Fruit fly (Drosophila melanogaster) whole organism, embryonic: Measurements from ENCODE around the gene CG5810.

Source experiments
- Atf-2 ChIP-seq: fragments of 200-800 bp; sonication (Bioruptor generic); optimal IDR thresholded peaks from 2 replicates; lab custom pipeline; 2016; ENCODE audit warnings: missing biosample characterization, missing genetic modification characterization
- CG10654 ChIP-seq: fragments of 200-800 bp; sonication (Bioruptor generic); optimal IDR thresholded peaks from 2 replicates; lab custom pipeline; 2016; ENCODE audit warnings: missing biosample characterization, missing genetic modification characterization
- CG10959 ChIP-seq: fragments of 200-800 bp; sonication (Bioruptor generic); IDR thresholded peaks from 2 replicates; pipeline ENCODE4 v1.3.6; 2022; ENCODE audit warnings: missing biosample characterization, missing genetic modification characterization
- CG11398 ChIP-seq: fragments of 200-800 bp; sonication (Bioruptor generic); optimal IDR thresholded peaks from 2 replicates; lab custom pipeline; 2016; ENCODE audit warnings: missing biosample characterization, missing genetic modification characterization
- CG11456 ChIP-seq: fragments of 200-800 bp; sonication (Bioruptor generic); IDR thresholded peaks from 3 replicates; pipeline ENCODE4 v1.3.6; 2022; ENCODE audit warnings: missing biosample characterization, missing genetic modification characterization
- CG11504 ChIP-seq: fragments of 200-800 bp; sonication (Bioruptor generic); optimal IDR thresholded peaks from 3 replicates; lab custom pipeline; 2019; ENCODE audit warnings: missing biosample characterization, mild to moderate bottlenecking, missing genetic modification characterization, moderate library complexity
- CG11560 ChIP-seq: fragments of 200-800 bp; sonication (Bioruptor generic); IDR thresholded peaks from 3 replicates; pipeline ENCODE4 v1.3.6; 2022; ENCODE audit warnings: missing biosample characterization, missing genetic modification characterization
- CG11695 ChIP-seq: fragments of 200-800 bp; sonication (Bioruptor generic); IDR thresholded peaks from 3 replicates; pipeline ENCODE4 v1.3.6; 2022; ENCODE audit warnings: missing biosample characterization, missing genetic modification characterization
- CG12744 ChIP-seq: fragments of 200-800 bp; sonication (Bioruptor generic); optimal IDR thresholded peaks from 2 replicates; lab custom pipeline; 2016; ENCODE audit warnings: missing biosample characterization, missing genetic modification characterization
- CG12769 ChIP-seq: fragments of 200-800 bp; sonication (Bioruptor generic); optimal IDR thresholded peaks from 2 replicates; lab custom pipeline; 2019; ENCODE audit warnings: missing biosample characterization, mild to moderate bottlenecking, missing genetic modification characterization, moderate library complexity
- CG13624 ChIP-seq: fragments of 200-800 bp; sonication (Bioruptor generic); optimal IDR thresholded peaks from 2 replicates; lab custom pipeline; 2016; ENCODE audit warnings: missing biosample characterization, missing genetic modification characterization
- CG14014 ChIP-seq: fragments of 200-800 bp; sonication (Bioruptor generic); IDR thresholded peaks from 2 replicates; pipeline ENCODE4 v1.3.6; 2022; ENCODE audit warnings: missing biosample characterization, missing genetic modification characterization
- CG17912 ChIP-seq: fragments of 200-800 bp; sonication (Bioruptor generic); optimal IDR thresholded peaks from 2 replicates; lab custom pipeline; 2018; ENCODE audit warnings: missing biosample characterization, mild to moderate bottlenecking, missing genetic modification characterization
- CG2116 ChIP-seq: fragments of 200-800 bp; sonication (Bioruptor generic); optimal IDR thresholded peaks from 3 replicates; lab custom pipeline; 2018; ENCODE audit warnings: missing biosample characterization, mild to moderate bottlenecking, missing genetic modification characterization
- CG30431 ChIP-seq: fragments of 200-800 bp; sonication (Bioruptor generic); optimal IDR thresholded peaks from 2 replicates; lab custom pipeline; 2017; ENCODE audit warnings: missing biosample characterization, missing genetic modification characterization
- CG3407 ChIP-seq: fragments of 200-800 bp; sonication (Bioruptor generic); optimal IDR thresholded peaks from 2 replicates; lab custom pipeline; 2018; ENCODE audit warnings: missing biosample characterization, mild to moderate bottlenecking, missing genetic modification characterization
- CG6254 ChIP-seq: fragments of 200-800 bp; sonication (Bioruptor generic); optimal IDR thresholded peaks from 3 replicates; lab custom pipeline; 2017; ENCODE audit warnings: mild to moderate bottlenecking, missing biosample characterization, missing genetic modification reagents, missing genetic modification characterization
- CG7556 ChIP-seq: fragments of 200-800 bp; sonication (Bioruptor generic); optimal IDR thresholded peaks from 2 replicates; lab custom pipeline; 2017; ENCODE audit warnings: missing biosample characterization, mild to moderate bottlenecking, missing genetic modification characterization
- CG7928 ChIP-seq: fragments of 200-800 bp; sonication (Bioruptor generic); optimal IDR thresholded peaks from 2 replicates; lab custom pipeline; 2017; ENCODE audit warnings: missing biosample characterization, mild to moderate bottlenecking, missing genetic modification characterization
- CG8478 ChIP-seq: fragments of >200 bp; optimal IDR thresholded peaks from 2 replicates; lab custom pipeline; 2018
- Deaf1 ChIP-seq: fragments of 200-800 bp; optimal IDR thresholded peaks from 3 replicates; lab custom pipeline; 2019; ENCODE audit warnings: missing biosample characterization, mild to moderate bottlenecking, missing genetic modification characterization, moderate library complexity
- Dfd ChIP-seq, 2 experiments: fragments of >200 bp; optimal IDR thresholded peaks; 2 replicates each; lab custom pipeline; 2017; ENCODE audit warnings: missing biosample characterization in 2 of 2, missing genetic modification characterization in 2 of 2
- Dref ChIP-seq: fragments of 200-800 bp; sonication (Bioruptor generic); IDR thresholded peaks from 2 replicates; pipeline ENCODE4 v1.3.6; 2022; ENCODE audit warnings: missing biosample characterization, missing genetic modification characterization
- Drgx ChIP-seq: fragments of 200-800 bp; sonication (Bioruptor generic); IDR thresholded peaks from 2 replicates; pipeline ENCODE4 v1.3.6; 2022; ENCODE audit warnings: missing biosample characterization, missing genetic modification characterization
- Elba2 ChIP-seq: fragments of 200-800 bp; sonication (Bioruptor generic); optimal IDR thresholded peaks from 3 replicates; lab custom pipeline; 2016; ENCODE audit warnings: missing biosample characterization, missing genetic modification characterization
- Fer1 ChIP-seq: fragments of 200-800 bp; sonication (Bioruptor generic); optimal IDR thresholded peaks from 2 replicates; lab custom pipeline; 2017; ENCODE audit warnings: missing biosample characterization, mild to moderate bottlenecking, missing genetic modification characterization
- HLH4C ChIP-seq: fragments of 200-800 bp; sonication (Bioruptor generic); IDR thresholded peaks from 3 replicates; pipeline ENCODE4 v1.3.6; 2022; ENCODE audit warnings: missing biosample characterization, missing genetic modification characterization; ENCODE audit not compliant: partially characterized antibody
- Hr39 ChIP-seq: fragments of >200 bp; optimal IDR thresholded peaks from 2 replicates; lab custom pipeline; 2017
- Kr ChIP-seq: fragments of 200-800 bp; sonication (Bioruptor generic); optimal IDR thresholded peaks from 2 replicates; lab custom pipeline; 2017; ENCODE audit warnings: missing biosample characterization, mild to moderate bottlenecking, missing genetic modification characterization
- NK7.1 ChIP-seq: fragments of 200-800 bp; sonication (Bioruptor generic); optimal IDR thresholded peaks from 3 replicates; lab custom pipeline; 2016; ENCODE audit warnings: missing biosample characterization, missing genetic modification characterization
- NfI ChIP-seq: fragments of 200-800 bp; sonication (Bioruptor generic); optimal IDR thresholded peaks from 3 replicates; lab custom pipeline; 2018; ENCODE audit warnings: missing biosample characterization, mild to moderate bottlenecking, missing genetic modification characterization, moderate library complexity
- Tbp ChIP-seq: fragments of >200 bp; optimal IDR thresholded peaks from 2 replicates; lab custom pipeline; 2018; ENCODE audit warnings: missing biosample characterization, missing genetic modification characterization
- Xrp1 ChIP-seq: fragments of 200-800 bp; sonication (Bioruptor generic); IDR thresholded peaks from 2 replicates; pipeline ENCODE4 v1.3.6; 2022; ENCODE audit warnings: missing biosample characterization, missing genetic modification characterization
- YL-1 ChIP-seq: fragments of 200-800 bp; sonication (Bioruptor generic); optimal IDR thresholded peaks from 3 replicates; lab custom pipeline; 2017; ENCODE audit warnings: missing biosample characterization, mild to moderate bottlenecking, missing genetic modification characterization
- ac ChIP-seq: fragments of 200-800 bp; sonication (Bioruptor generic); optimal IDR thresholded peaks from 3 replicates; lab custom pipeline; 2017; ENCODE audit warnings: missing biosample characterization, mild to moderate bottlenecking, missing genetic modification characterization
- al ChIP-seq: fragments of 200-800 bp; sonication (Bioruptor generic); IDR thresholded peaks from 2 replicates; pipeline ENCODE4 v1.3.6; 2022; ENCODE audit warnings: missing biosample characterization, missing genetic modification characterization
- ase ChIP-seq: fragments of 200-800 bp; sonication (Bioruptor generic); IDR thresholded peaks from 3 replicates; pipeline ENCODE4 v1.3.6; 2022; ENCODE audit warnings: missing biosample characterization, missing genetic modification characterization
- cad ChIP-seq: fragments of >200 bp; optimal IDR thresholded peaks from 2 replicates; lab custom pipeline; 2017; ENCODE audit warnings: missing biosample characterization, missing genetic modification characterization
- dan ChIP-seq: fragments of 200-800 bp; sonication (Bioruptor generic); IDR thresholded peaks from 2 replicates; pipeline ENCODE4 v1.3.6; 2022; ENCODE audit warnings: missing biosample characterization, missing genetic modification characterization
- insv ChIP-seq, 2 experiments: fragments of 200-800 bp; sonication (Bioruptor generic); optimal IDR thresholded peaks; 3 replicates each; lab custom pipeline; 2016 to 2018; ENCODE audit warnings: missing biosample characterization in 2 of 2, missing genetic modification characterization in 2 of 2
- kay ChIP-seq: fragments of 200-800 bp; sonication (Bioruptor generic); optimal IDR thresholded peaks from 2 replicates; lab custom pipeline; 2016; ENCODE audit warnings: missing biosample characterization, missing genetic modification characterization
- lmd ChIP-seq: fragments of 200-800 bp; sonication (Bioruptor generic); IDR thresholded peaks from 2 replicates; pipeline ENCODE4 v1.3.6; 2022; ENCODE audit warnings: missing biosample characterization, missing genetic modification characterization
- luna ChIP-seq: fragments of 200-800 bp; sonication (Bioruptor generic); optimal IDR thresholded peaks from 2 replicates; lab custom pipeline; 2016; ENCODE audit warnings: missing biosample characterization, missing genetic modification characterization
- pita ChIP-seq: fragments of 200-800 bp; sonication (Bioruptor generic); optimal IDR thresholded peaks from 2 replicates; lab custom pipeline; 2017; ENCODE audit warnings: missing biosample characterization, mild to moderate bottlenecking, missing genetic modification characterization
- pzg ChIP-seq: fragments of 200-800 bp; sonication (Bioruptor generic); optimal IDR thresholded peaks from 3 replicates; lab custom pipeline; 2018; ENCODE audit warnings: missing biosample characterization, mild to moderate bottlenecking, missing genetic modification characterization, moderate library complexity
- sima ChIP-seq: fragments of 200-800 bp; sonication (Bioruptor generic); optimal IDR thresholded peaks from 2 replicates; lab custom pipeline; 2016; ENCODE audit warnings: missing biosample characterization, missing genetic modification characterization
- stwl ChIP-seq: fragments of 200-800 bp; sonication (Bioruptor generic); optimal IDR thresholded peaks from 3 replicates; lab custom pipeline; 2018; ENCODE audit warnings: missing biosample characterization, mild to moderate bottlenecking, missing genetic modification characterization, moderate library complexity
- tna ChIP-seq: fragments of 200-800 bp; sonication (Bioruptor generic); IDR thresholded peaks from 2 replicates; pipeline ENCODE4 v1.3.6; 2022; ENCODE audit warnings: missing biosample characterization, missing genetic modification characterization; ENCODE audit not compliant: partially characterized antibody
- trem ChIP-seq: fragments of 200-800 bp; optimal IDR thresholded peaks from 3 replicates; lab custom pipeline; 2019; ENCODE audit warnings: missing biosample characterization, mild to moderate bottlenecking, missing genetic modification characterization, moderate library complexity
- vfl ChIP-seq: fragments of 200-800 bp; sonication (Bioruptor generic); optimal IDR thresholded peaks from 2 replicates; lab custom pipeline; 2016; ENCODE audit warnings: missing biosample characterization, missing genetic modification characterization
- wdn ChIP-seq: fragments of 200-800 bp; sonication (Bioruptor generic); IDR thresholded peaks from 2 replicates; pipeline ENCODE4 v1.3.6; 2022; ENCODE audit warnings: missing biosample characterization, missing genetic modification characterization
- zen2 ChIP-seq: fragments of 200-800 bp; sonication (Bioruptor generic); IDR thresholded peaks from 3 replicates; pipeline ENCODE4 v1.3.6; 2022; ENCODE audit warnings: missing biosample characterization, missing genetic modification characterization; ENCODE audit not compliant: partially characterized antibody

CG5810 gene

dm6 chr3R:21179592-21180390 lies 16.2 kb downstream of the CG5810 start (continued):
- TF ChIP-seq CG12769 (tag; lab: Kevin White, UChicago) (no peak), pzg (peak; percentile 76), Tbp (GFP tag; lab: Kevin White, UChicago) (no peak), luna (GFP tag; lab: Kevin White, UChicago) (no peak), CG11504 (tag; lab: Kevin White, UChicago) (peak; percentile 46), CG7556 (GFP tag; lab: Kevin White, UChicago) (no peak), Deaf1 (tag; lab: Kevin White, UChicago) (no peak), CG11398 (GFP tag; lab: Kevin White, UChicago) (no peak), NfI (GFP tag; lab: Kevin White, UChicago) (no peak), pita (GFP tag; lab: Kevin White, UChicago) (peak; percentile 58), CG12744 (no peak), CG2116 (GFP tag; lab: Kevin White, UChicago) (peak; percentile 42), sima (GFP tag; lab: Kevin White, UChicago) (no peak), Atf-2 (no peak), zen2 (GFP tag; lab: Robert Waterston, UW) (no peak), tna (GFP tag; lab: Robert Waterston, UW) (peak; percentile 64), CG17912 (GFP tag; lab: Kevin White, UChicago) (no peak), vfl (no peak), CG11695 (GFP tag; lab: Robert Waterston, UW) (no peak), Drgx (GFP tag; lab: Robert Waterston, UW) (no peak), lmd (GFP tag; lab: Robert Waterston, UW) (no peak), CG8478 (lab: Kevin White, UChicago) (peak; percentile 49), CG13624 (GFP tag; lab: Kevin White, UChicago) (no peak), Elba2 (GFP tag; lab: Kevin White, UChicago) (no peak), Xrp1 (peak; percentile 17; the same call in 1 of the 2 replicates), CG10959 (GFP tag; lab: Robert Waterston, UW) (no peak), cad (no peak), Hr39 (lab: Kevin White, UChicago) (no peak), CG11456 (GFP tag; lab: Robert Waterston, UW) (peak; percentile 15; the same call in 1 of the 3 replicates), trem (tag; lab: Kevin White, UChicago) (peak; percentile 20), Kr (GFP tag; lab: Kevin White, UChicago) (no peak), stwl (peak; percentile 67), CG6254 (GFP tag; lab: Kevin White, UChicago) (no peak), HLH4C (GFP tag; lab: Robert Waterston, UW) (no peak), NK7.1 (GFP tag; lab: Kevin White, UChicago) (no peak), ac (no peak), CG11560 (tag; lab: Robert Waterston, UW) (peak; percentile 75; the same call in 2 of the 3 replicates), wdn (GFP tag; lab: Robert Waterston, UW) (no peak), CG3407 (GFP tag; lab: Kevin White, UChicago) (no peak), CG30431 (no peak), insv (GFP tag; optimal IDR thresholded peaks at IDR 0.05; lab: Kevin White, UChicago) (no peak), Dfd (GFP tag; optimal IDR thresholded peaks at IDR 0.05; lab: Kevin White, UChicago) (no peak), kay (GFP tag; lab: Kevin White, UChicago) (no peak), Fer1 (GFP tag; lab: Kevin White, UChicago) (no peak), YL-1 (no peak), CG10654 (GFP tag; lab: Kevin White, UChicago) (no peak), dan (GFP tag; lab: Robert Waterston, UW) (no peak), CG7928 (GFP tag; lab: Kevin White, UChicago) (no peak), al (GFP tag; lab: Robert Waterston, UW) (no peak), Dref (GFP tag; lab: Robert Waterston, UW) (peak; percentile 80), ase (GFP tag; lab: Robert Waterston, UW) (no peak), CG14014 (no peak)
